Fruit fly (Drosophila melanogaster) whole organism, pupa: ENCODE data around the gene tyf.

Experiments used
- CG10348 ChIP-seq: fragments of 200-800 bp; sonication (Bioruptor generic); IDR thresholded peaks from 2 replicates; pipeline ENCODE4 v1.3.6; 2022; ENCODE audit warnings: missing biosample characterization, missing genetic modification characterization
- CG12605 ChIP-seq: fragments of 200-800 bp; sonication (Bioruptor generic); IDR thresholded peaks from 2 replicates; pipeline ENCODE4 v1.3.6; 2022; ENCODE audit warnings: missing biosample characterization, missing genetic modification characterization
- CG15710 ChIP-seq: fragments of 200-800 bp; sonication (Bioruptor generic); optimal IDR thresholded peaks from 2 replicates; lab custom pipeline; 2018; ENCODE audit warnings: missing biosample characterization, mild to moderate bottlenecking, missing genetic modification characterization, moderate library complexity
- CG17806 ChIP-seq: fragments of 200-800 bp; sonication (Bioruptor generic); optimal IDR thresholded peaks from 2 replicates; lab custom pipeline; 2018; ENCODE audit warnings: missing biosample characterization, mild to moderate bottlenecking, missing genetic modification characterization, moderate library complexity
- CG32121 ChIP-seq: fragments of 200-800 bp; sonication (Bioruptor generic); IDR thresholded peaks from 2 replicates; pipeline ENCODE4 v1.3.6; 2022; ENCODE audit warnings: missing biosample characterization, missing genetic modification characterization
- CG34367 ChIP-seq: fragments of 200-800 bp; sonication (Bioruptor generic); optimal IDR thresholded peaks from 2 replicates; lab custom pipeline; 2018; ENCODE audit warnings: missing biosample characterization, mild to moderate bottlenecking, missing genetic modification characterization
- CG9948 ChIP-seq: fragments of 200-800 bp; sonication (Bioruptor generic); optimal IDR thresholded peaks from 2 replicates; lab custom pipeline; 2018; ENCODE audit warnings: missing biosample characterization, mild to moderate bottlenecking, missing genetic modification characterization, moderate library complexity
- Ets98B ChIP-seq: fragments of 200-800 bp; sonication (Bioruptor generic); IDR thresholded peaks from 2 replicates; pipeline ENCODE4 v1.3.6; 2022; ENCODE audit warnings: missing biosample characterization, missing genetic modification characterization
- Pif1A ChIP-seq: fragments of 200-800 bp; sonication (Bioruptor generic); optimal IDR thresholded peaks from 3 replicates; lab custom pipeline; 2016; ENCODE audit warnings: missing biosample characterization, missing genetic modification characterization
- Pif1B ChIP-seq: fragments of 200-800 bp; sonication (Bioruptor generic); optimal IDR thresholded peaks from 3 replicates; lab custom pipeline; 2016; ENCODE audit warnings: missing biosample characterization, missing genetic modification characterization
- Snoo ChIP-seq: fragments of 200-800 bp; sonication (Bioruptor generic); optimal IDR thresholded peaks from 3 replicates; lab custom pipeline; 2017; ENCODE audit warnings: missing biosample characterization, mild to moderate bottlenecking, missing genetic modification characterization, inconsistent platforms
- fd96Ca ChIP-seq: fragments of 200-800 bp; sonication (Bioruptor generic); IDR thresholded peaks from 3 replicates; pipeline ENCODE4 v1.3.6; 2022; ENCODE audit warnings: missing biosample characterization, missing genetic modification characterization

DNA sequence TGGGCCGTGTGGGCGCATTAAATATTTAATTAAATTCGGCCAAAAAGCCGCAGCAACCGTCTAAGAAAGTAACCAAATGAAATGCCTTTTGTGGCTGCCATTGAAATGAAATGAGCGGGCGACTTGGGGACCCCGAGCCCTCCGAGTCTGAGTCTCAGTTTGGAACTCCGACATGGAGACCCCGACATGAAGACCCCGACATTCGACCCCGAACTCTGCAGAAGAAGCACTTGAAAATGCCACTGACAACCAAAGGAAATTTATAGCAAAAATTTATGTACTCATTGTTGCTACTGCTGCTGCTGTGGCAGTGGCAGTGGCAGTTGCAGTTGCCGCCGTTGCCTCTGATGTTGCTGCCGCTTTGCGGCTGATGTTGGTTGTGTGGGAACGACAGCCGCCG, 56.6 kb downstream of the tyf start:
- TF ChIP-seq Pif1A (GFP tag; lab: Kevin White, UChicago) = no peak
- no peak for TF ChIP-seq CG15710
- no peak for TF ChIP-seq CG34367 (tag; lab: Kevin White, UChicago)
- TF ChIP-seq fd96Ca (GFP tag; lab: Robert Waterston, UW) = no peak
- no peak for TF ChIP-seq CG9948 (tag; lab: Kevin White, UChicago)
- no peak for TF ChIP-seq CG10348 (GFP tag; lab: Robert Waterston, UW)
- no peak for TF ChIP-seq Snoo
- no peak for TF ChIP-seq CG32121 (GFP tag; lab: Robert Waterston, UW)
- TF ChIP-seq Ets98B (GFP tag; lab: Robert Waterston, UW) = no peak
- TF ChIP-seq Pif1B (GFP tag; lab: Kevin White, UChicago) = no peak
- no peak for TF ChIP-seq CG17806 (tag; lab: Kevin White, UChicago)
- no peak for TF ChIP-seq CG12605 (GFP tag; lab: Robert Waterston, UW)
